Worm (Caenorhabditis elegans) whole organism, early embryonic: ENCODE results near the gene K02E7.1.
"Not testable (repeated sequence)": the region's sequence is repeated elsewhere in the genome, so short reads cannot be mapped to it uniquely, and the experiment has no call there.

ENCODE experiments used
- B0310.2 ChIP-seq: sonication (generic microtip); optimal IDR thresholded peaks from 2 replicates; lab custom pipeline; 2016; ENCODE audit warnings: mild to moderate bottlenecking, missing genetic modification characterization, missing compliant biosample characterization
- F13C5.2 ChIP-seq: sonication (generic microtip); optimal IDR thresholded peaks from 2 replicates; lab custom pipeline; 2017; ENCODE audit warnings: mild to moderate bottlenecking, missing genetic modification characterization, inconsistent platforms, missing compliant biosample characterization
- aly-1 ChIP-seq: sonication (generic microtip); optimal IDR thresholded peaks from 2 replicates; lab custom pipeline; 2016; ENCODE audit warnings: missing genetic modification characterization, missing compliant biosample characterization
- ama-1 ChIP-seq: fragments of 150-350 bp; optimal IDR thresholded peaks from 2 replicates; lab custom pipeline; 2014
- ceh-13 ChIP-seq: fragments of 200-800 bp; sonication (Bioruptor generic); optimal IDR thresholded peaks from 2 replicates; lab custom pipeline; 2018; ENCODE audit warnings: mild to moderate bottlenecking, missing genetic modification characterization, missing compliant biosample characterization
- ceh-36 ChIP-seq: sonication (generic microtip); optimal IDR thresholded peaks from 2 replicates; lab custom pipeline; 2016; ENCODE audit warnings: missing genetic modification characterization, inconsistent platforms, missing compliant biosample characterization
- flt-1 ChIP-seq: fragments of 200-800 bp; sonication (Bioruptor generic); IDR thresholded peaks from 2 replicates; pipeline ENCODE4 v1.3.6; 2022; ENCODE audit warnings: missing genetic modification characterization, missing compliant biosample characterization
- hmbx-1 ChIP-seq: sonication (generic microtip); optimal IDR thresholded peaks from 2 replicates; lab custom pipeline; 2016; ENCODE audit warnings: mild to moderate bottlenecking, missing genetic modification characterization, missing compliant biosample characterization
- pes-1 ChIP-seq: fragments of 200-800 bp; sonication (Bioruptor generic); IDR thresholded peaks from 2 replicates; pipeline ENCODE4 v1.3.6; 2022; ENCODE audit warnings: missing genetic modification reagents, missing genetic modification characterization, missing compliant biosample characterization
- tbx-11 ChIP-seq: fragments of 200-800 bp; sonication (Bioruptor generic); IDR thresholded peaks from 2 replicates; pipeline ENCODE4 v1.3.6; 2022; ENCODE audit warnings: missing genetic modification characterization, missing compliant biosample characterization

DNA sequence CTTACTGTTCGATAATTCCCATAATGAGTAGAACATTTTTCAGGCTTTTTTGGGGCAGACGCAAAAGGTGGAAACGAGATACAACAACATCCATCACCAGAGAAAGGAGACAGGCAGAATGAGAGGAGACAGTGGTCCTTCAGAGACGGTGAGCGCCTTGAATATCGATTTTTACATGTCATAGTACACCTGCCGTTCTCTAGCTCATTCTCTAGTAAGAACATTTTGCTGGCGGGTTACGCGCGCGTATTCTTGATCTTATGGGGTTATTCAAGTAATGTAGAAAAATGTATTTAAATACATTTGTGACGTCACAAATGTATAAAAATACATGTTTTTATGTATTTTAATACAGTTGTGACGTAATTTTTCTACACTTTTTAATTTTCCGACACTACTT lies 39.0 kb upstream of the K02E7.1 start, which contains the start of gene fbxb-45:
- not testable (repeated sequence) for TF ChIP-seq ama-1 (lab: Kevin White, UChicago); flt-1 (GFP tag; lab: Robert Waterston, UW); pes-1; F13C5.2; hmbx-1; ceh-13; ceh-36 (tag; lab: Kevin White, UChicago); aly-1 (tag; lab: Kevin White, UChicago); B0310.2 (tag; lab: Kevin White, UChicago); tbx-11
